Fruit fly (Drosophila melanogaster) whole organism, prepupa: ENCODE measurements around the gene Orco.

Source experiments
- Blimp-1 ChIP-seq: fragments of 200-800 bp; sonication (Bioruptor generic); optimal IDR thresholded peaks from 3 replicates; lab custom pipeline; 2017; ENCODE audit warnings: missing biosample characterization, missing genetic modification characterization, mild to moderate bottlenecking, moderate library complexity, missing genetic modification reagents
- OdsH ChIP-seq: fragments of 200-800 bp; sonication (Bioruptor generic); optimal IDR thresholded peaks from 3 replicates; lab custom pipeline; 2016; ENCODE audit warnings: missing biosample characterization, missing genetic modification characterization

DNA sequence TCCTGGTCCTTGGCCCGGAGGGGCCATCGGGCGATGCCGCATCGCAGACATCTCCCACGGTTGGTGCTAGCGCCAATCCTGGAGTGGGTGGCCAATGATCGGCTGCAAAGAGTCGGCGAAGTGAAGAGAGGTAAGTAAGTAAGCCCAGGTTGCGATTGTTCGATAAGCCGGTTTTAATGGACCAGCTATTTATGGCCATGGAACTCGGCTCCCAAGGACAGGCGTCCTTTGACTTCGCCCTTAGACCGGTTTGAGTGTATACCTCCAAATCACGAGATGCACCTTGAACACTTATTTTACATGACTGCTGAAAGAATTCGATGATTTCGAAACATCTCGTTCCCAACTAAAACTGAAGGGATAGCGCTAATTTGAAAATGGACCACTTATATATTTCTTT, 26.4 kb downstream of the Orco start:
- TF ChIP-seq OdsH (GFP tag; lab: Kevin White, UChicago) (no peak), Blimp-1 (GFP tag; lab: Kevin White, UChicago) (no peak)
